Worm (Caenorhabditis elegans): ENCODE data around the gene col-80.

col-80 gene

ce11 chrII:10705347-10705996, 1.5 kb upstream of the col-80 start (continued):
- TF ChIP-seq F52B5.7 (tag; optimal IDR thresholded peaks at IDR 0.05) (no peak), lsl-1 (GFP tag; optimal IDR thresholded peaks at IDR 0.05) (no peak), tbp1 (GFP tag; optimal IDR thresholded peaks at IDR 0.05) (no peak), hsf-1 (GFP tag; IDR thresholded peaks at IDR 0.05) (no peak), nfya-1 (tag; optimal IDR thresholded peaks at IDR 0.05; ENCODE audit: borderline replicate concordance, insufficient read depth) (no peak)

- TF ChIP-seq let-526 (GFP tag; IDR thresholded peaks at IDR 0.05), result no peak
Measured at ce11 chrII:10706038-10706437, 963 bp upstream of the col-80 start.

- TF ChIP-seq C17E4.6 (GFP tag; IDR thresholded peaks at IDR 0.05), result no peak
- TF ChIP-seq ztf-26 (tag; optimal IDR thresholded peaks at IDR 0.05), result peak; percentile 90
- TF ChIP-seq F22D6.2 (tag; optimal IDR thresholded peaks at IDR 0.05), result no peak
- no peak for TF ChIP-seq let-526 (GFP tag; IDR thresholded peaks at IDR 0.05)
- peak; percentile 8; the same call in 1 of the 2 replicates for TF ChIP-seq B0336.3 (GFP tag; IDR thresholded peaks at IDR 0.05)
- 0 out of 2 replicates have a peak, but pooled peaks have one; percentile 17 for TF ChIP-seq dox-1 (GFP tag; IDR thresholded peaks at IDR 0.05)
- no peak for TF ChIP-seq ztf-25 (GFP tag; IDR thresholded peaks at IDR 0.05)
- TF ChIP-seq lin-40 (tag; optimal IDR thresholded peaks at IDR 0.05), result peak; percentile 62
- no peak for TF ChIP-seq mel-28 (tag; optimal IDR thresholded peaks at IDR 0.05; ENCODE audit: borderline replicate concordance)
- TF ChIP-seq F23B12.7 (tag; optimal IDR thresholded peaks at IDR 0.05; ENCODE audit: insufficient read depth), result no peak
- TF ChIP-seq ztf-18 (tag; optimal IDR thresholded peaks at IDR 0.05), result peak; percentile 4
- TF ChIP-seq egrh-3 (GFP tag; IDR thresholded peaks at IDR 0.05), result peak; percentile 91
- no peak for TF ChIP-seq K12H6.12 (tag; optimal IDR thresholded peaks at IDR 0.05)
- TF ChIP-seq hsf-1 (GFP tag; IDR thresholded peaks at IDR 0.05), result no peak
- peak; percentile 85 for TF ChIP-seq lin-26 (GFP tag; IDR thresholded peaks at IDR 0.05)
- TF ChIP-seq zfh-2 (GFP tag; conservative IDR thresholded peaks at IDR 0.05), result peak; percentile 88
- TF ChIP-seq nfya-2 (GFP tag; IDR thresholded peaks at IDR 0.05), result no peak
- no peak for TF ChIP-seq rec-8 (tag; optimal IDR thresholded peaks at IDR 0.05)
- no peak for TF ChIP-seq ceh-100 (GFP tag; IDR thresholded peaks at IDR 0.05)
- no peak for TF ChIP-seq ztf-6 (GFP tag; IDR thresholded peaks at IDR 0.05)
- no peak for TF ChIP-seq dpff-1 (tag; optimal IDR thresholded peaks at IDR 0.05)
Measured at ce11 chrII:10707439-10708096, 567 bp downstream of the col-80 start.

ce11 chrII:10708660-10709059, 1.7 kb downstream of the col-80 start, which contains the start of gene bli-1:
bli-1 (plus strand) TSS chrII:10708960.
- TF ChIP-seq cebp-1 (GFP tag; IDR thresholded peaks at IDR 0.05) (no peak), cebp-1 (tag; optimal IDR thresholded peaks at IDR 0.05) (no peak), F57C9.4 (tag; optimal IDR thresholded peaks at IDR 0.05) (no peak), F49E8.2 (tag; optimal IDR thresholded peaks at IDR 0.05; ENCODE audit: insufficient read depth) (no peak), zim-3 (tag; optimal IDR thresholded peaks at IDR 0.05) (no peak), bed-2 (GFP tag; IDR thresholded peaks at IDR 0.05) (no peak), ztf-18 (tag; optimal IDR thresholded peaks at IDR 0.05) (no peak), chd-7 (tag; optimal IDR thresholded peaks at IDR 0.05) (no peak), ceh-40 (GFP tag; IDR thresholded peaks at IDR 0.05) (no peak), Y53G8AR.9 (GFP tag; conservative IDR thresholded peaks at IDR 0.05) (no peak), dpl-1 (GFP tag; optimal IDR thresholded peaks at IDR 0.05) (no peak), B0261.1 (tag; optimal IDR thresholded peaks at IDR 0.05) (no peak), Y79H2A.3 (GFP tag; conservative IDR thresholded peaks at IDR 0.05) (no peak), K11D2.4 (GFP tag; IDR thresholded peaks at IDR 0.05) (no peak), Y95B8A.8 (GFP tag; IDR thresholded peaks at IDR 0.05) (no peak), ztf-28 (GFP tag; IDR thresholded peaks at IDR 0.05) (no peak), F39B2.1 (GFP tag; IDR thresholded peaks at IDR 0.05) (no peak)

Measured in whole organism, young adult.